Worm (Caenorhabditis elegans) whole organism, L2 larva: ENCODE measurements around the gene F23B2.10.

ENCODE experiments used
- aly-2 ChIP-seq: fragments of 150-350 bp; optimal IDR thresholded peaks from 2 replicates; lab custom pipeline; 2014; ENCODE audit warnings: missing biosample characterization, missing genetic modification characterization
- ama-1 ChIP-seq: fragments of 150-350 bp; optimal IDR thresholded peaks from 2 replicates; lab custom pipeline; 2018; ENCODE audit warnings: inconsistent platforms
- fos-1 ChIP-seq: fragments of 150-350 bp; optimal IDR thresholded peaks from 2 replicates; lab custom pipeline; 2014; ENCODE audit warnings: missing biosample characterization, missing genetic modification characterization
- nhr-11 ChIP-seq: fragments of 150-350 bp; optimal IDR thresholded peaks from 2 replicates; lab custom pipeline; 2014; ENCODE audit warnings: missing biosample characterization, missing genetic modification characterization
- nhr-25 ChIP-seq: fragments of 150-350 bp; sonication (generic microtip); optimal IDR thresholded peaks from 3 replicates; lab custom pipeline; 2014; ENCODE audit warnings: missing biosample characterization, missing genetic modification characterization
- ztf-4 ChIP-seq: fragments of 150-350 bp; optimal IDR thresholded peaks from 2 replicates; lab custom pipeline; 2014; ENCODE audit warnings: missing biosample characterization, missing genetic modification characterization

DNA sequence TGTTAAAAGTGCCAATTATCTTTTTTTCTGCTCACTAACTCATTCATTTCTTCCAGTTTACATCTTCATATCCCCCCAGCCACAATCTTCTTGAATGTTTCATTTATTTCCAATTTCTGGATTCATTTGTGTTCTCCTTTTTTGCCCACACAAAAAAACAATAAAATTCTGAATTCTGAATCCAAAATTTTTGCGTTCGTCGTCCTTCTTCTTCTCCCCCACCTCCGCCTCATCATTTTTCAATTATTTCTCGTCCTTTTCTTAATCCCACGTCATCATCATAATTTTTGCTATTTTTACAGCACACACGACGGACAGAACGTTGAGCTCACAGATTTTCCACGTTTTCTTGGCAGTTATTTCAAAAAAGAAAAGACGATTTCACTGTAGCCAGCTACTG, 30.4 kb upstream of the F23B2.10 start, which contains the start of gene C07C7.1:
- TF ChIP-seq fos-1 (tag; lab: Kevin White, UChicago) (no peak), nhr-25 (tag; lab: Kevin White, UChicago) (no peak), ama-1 (lab: Kevin White, UChicago) (no peak), nhr-11 (no peak), aly-2 (tag; lab: Kevin White, UChicago) (no peak), ztf-4 (tag; lab: Kevin White, UChicago) (no peak)
